Worm (Caenorhabditis elegans) whole organism, L4/young adult: Measurements from ENCODE around the gene Y55B1BR.6.

Experiments used
- dao-5 ChIP-seq: sonication (generic microtip); optimal IDR thresholded peaks from 2 replicates; lab custom pipeline; 2016; ENCODE audit warnings: missing genotype, missing genetic modification characterization, moderate library complexity, missing compliant biosample characterization
- him-1 ChIP-seq: sonication (generic microtip); optimal IDR thresholded peaks from 2 replicates; lab custom pipeline; 2016; ENCODE audit warnings: missing genotype, missing genetic modification reagents, missing genetic modification characterization, missing compliant biosample characterization

DNA sequence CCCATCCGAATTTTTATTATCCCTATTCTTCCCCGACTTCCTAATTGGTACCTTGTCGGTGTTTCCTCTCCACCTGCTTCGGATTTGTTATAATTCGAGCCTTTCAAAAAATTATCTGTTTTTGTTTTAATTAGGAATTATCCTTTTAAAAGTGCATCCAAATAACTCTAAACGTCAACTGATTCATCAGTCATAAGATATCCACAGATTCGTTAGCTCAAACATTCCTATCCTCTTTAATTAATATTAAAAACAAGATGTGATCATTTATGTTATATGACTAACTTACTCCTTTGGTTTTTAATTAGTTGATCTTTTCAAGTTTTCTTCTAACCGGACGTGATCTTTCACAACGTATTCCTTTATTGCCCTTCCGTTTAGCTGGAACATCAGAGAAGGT is 16.8 kb downstream of the Y55B1BR.6 start:
- no peak for TF ChIP-seq dao-5 (tag; lab: Kevin White, UChicago)
- no peak for TF ChIP-seq him-1
